Fruit fly (Drosophila melanogaster) whole organism, wandering third instar larva: ENCODE data around the gene Snoo.
A peak's percentile ranks its signal among the peaks of the same experiment; 100 is the strongest.

Source experiments
- Abd-B ChIP-seq: fragments of >200 bp; optimal IDR thresholded peaks from 2 replicates; lab custom pipeline; 2017; ENCODE audit warnings: missing biosample characterization, missing genetic modification characterization
- CG32264 ChIP-seq: fragments of 200-800 bp; sonication (Bioruptor generic); optimal IDR thresholded peaks from 2 replicates; lab custom pipeline; 2016; ENCODE audit warnings: missing biosample characterization, missing genetic modification characterization
- CrebA ChIP-seq: fragments of 200-800 bp; sonication (Bioruptor generic); optimal IDR thresholded peaks from 2 replicates; lab custom pipeline; 2016; ENCODE audit warnings: missing biosample characterization, mild to moderate bottlenecking, missing genetic modification characterization, borderline replicate concordance
- Dfd ChIP-seq: fragments of >200 bp; optimal IDR thresholded peaks from 2 replicates; lab custom pipeline; 2017; ENCODE audit warnings: missing biosample characterization, missing genetic modification characterization
- Dif ChIP-seq: fragments of 200-275, 200-300 bp; sonication (Bioruptor generic); optimal IDR thresholded peaks from 2 replicates; lab custom pipeline; 2018; ENCODE audit warnings: missing biosample characterization, missing genetic modification characterization; ENCODE audit not compliant: partially characterized antibody
- GATAd ChIP-seq: sonication (Bioruptor generic); optimal IDR thresholded peaks from 2 replicates; lab custom pipeline; 2016; ENCODE audit warnings: missing biosample characterization, missing genetic modification characterization
- HLH106 ChIP-seq: fragments of 200-800 bp; optimal IDR thresholded peaks from 3 replicates; lab custom pipeline; 2019; ENCODE audit warnings: missing biosample characterization, mild to moderate bottlenecking, missing genetic modification characterization, moderate library complexity
- Hnf4 ChIP-seq: fragments of 200-800 bp; sonication (Bioruptor generic); optimal IDR thresholded peaks from 2 replicates; lab custom pipeline; 2016; ENCODE audit warnings: missing biosample characterization, mild to moderate bottlenecking, missing genetic modification characterization
- Hr78 ChIP-seq: fragments of >200 bp; optimal IDR thresholded peaks from 2 replicates; lab custom pipeline; 2017; ENCODE audit warnings: missing biosample characterization, missing genetic modification characterization
- Hr83 ChIP-seq: fragments of 200-300 bp; sonication (Bioruptor generic); optimal IDR thresholded peaks from 2 replicates; lab custom pipeline; 2016; ENCODE audit warnings: missing biosample characterization, mild to moderate bottlenecking, missing genetic modification characterization, moderate library complexity; ENCODE audit not compliant: poor library complexity, severe bottlenecking
- Jra ChIP-seq: sonication (Bioruptor generic); optimal IDR thresholded peaks from 2 replicates; lab custom pipeline; 2016; ENCODE audit warnings: missing biosample characterization, missing genetic modification characterization
- Mio ChIP-seq: sonication (Bioruptor generic); optimal IDR thresholded peaks from 2 replicates; lab custom pipeline; 2016; ENCODE audit warnings: missing biosample characterization, missing genetic modification characterization
- Myc ChIP-seq: fragments of >200 bp; optimal IDR thresholded peaks from 2 replicates; lab custom pipeline; 2017
- N ChIP-seq: fragments of >200 bp; optimal IDR thresholded peaks from 2 replicates; lab custom pipeline; 2018; ENCODE audit warnings: missing biosample characterization, missing external identifiers, missing genetic modification characterization
- OdsH ChIP-seq: fragments of 200-800 bp; sonication (Bioruptor generic); optimal IDR thresholded peaks from 2 replicates; lab custom pipeline; 2016; ENCODE audit warnings: missing biosample characterization, mild to moderate bottlenecking, missing genetic modification characterization
- Rel ChIP-seq, 2 experiments: fragments of 200-800 bp; sonication (Bioruptor generic) in 1 of 2; optimal IDR thresholded peaks; 2 replicates in 1 of 2; 3 replicates in 1 of 2; lab custom pipeline; 2016 to 2019; ENCODE audit warnings: mild to moderate bottlenecking in 2 of 2, missing biosample characterization in 2 of 2, missing genetic modification characterization in 2 of 2, moderate library complexity in 1 of 2
- Sp1 ChIP-seq: fragments of 200-800 bp; sonication (Bioruptor generic); optimal IDR thresholded peaks from 3 replicates; lab custom pipeline; 2019; ENCODE audit warnings: missing biosample characterization, mild to moderate bottlenecking, missing genetic modification characterization, moderate library complexity
- Vsx2 ChIP-seq: fragments of 200-300, 225-300 bp; sonication (Bioruptor generic); optimal IDR thresholded peaks from 2 replicates; lab custom pipeline; 2018; ENCODE audit warnings: missing biosample characterization, missing genetic modification characterization; ENCODE audit not compliant: partially characterized antibody
- brk ChIP-seq: fragments of 200-800 bp; sonication (Bioruptor generic); optimal IDR thresholded peaks from 2 replicates; lab custom pipeline; 2016; ENCODE audit warnings: missing biosample characterization, mild to moderate bottlenecking, missing genetic modification characterization
- dl ChIP-seq, 2 experiments: fragments of 175-275, 200-275 bp in 1 of 2; fragments of 200-275 bp in 1 of 2; sonication (Bioruptor generic); optimal IDR thresholded peaks; lab custom pipeline; 2018; ENCODE audit warnings: mild to moderate bottlenecking in 2 of 2, missing biosample characterization in 2 of 2, missing genetic modification characterization in 2 of 2, moderate library complexity in 2 of 2; ENCODE audit not compliant: partially characterized antibody in 2 of 2, insufficient read depth in 1 of 2
- dmrt93B ChIP-seq: fragments of 200-800 bp; sonication (Bioruptor generic); optimal IDR thresholded peaks from 2 replicates; lab custom pipeline; 2018; ENCODE audit warnings: missing biosample characterization, mild to moderate bottlenecking, missing genetic modification characterization
- ey ChIP-seq: fragments of 200-800 bp; sonication (Bioruptor generic); optimal IDR thresholded peaks from 2 replicates; lab custom pipeline; 2016; ENCODE audit warnings: missing biosample characterization, missing genetic modification characterization
- foxo ChIP-seq, 2 experiments: fragments of 200-800 bp; sonication (Bioruptor generic); optimal IDR thresholded peaks; 2 replicates in 1 of 2; 3 replicates in 1 of 2; lab custom pipeline; 2016 to 2017; ENCODE audit warnings: missing biosample characterization in 2 of 2, missing genetic modification characterization in 2 of 2
- fru ChIP-seq: fragments of 200-800 bp; sonication (Bioruptor generic); optimal IDR thresholded peaks from 3 replicates; lab custom pipeline; 2016; ENCODE audit warnings: missing biosample characterization, mild to moderate bottlenecking, missing genetic modification characterization
- h ChIP-seq: fragments of 200-800 bp; sonication (Bioruptor generic); optimal IDR thresholded peaks from 3 replicates; lab custom pipeline; 2016; ENCODE audit warnings: missing biosample characterization, mild to moderate bottlenecking, missing genetic modification characterization
- jim ChIP-seq: fragments of 175-275, 200-325 bp; sonication (Bioruptor generic); optimal IDR thresholded peaks from 2 replicates; lab custom pipeline; 2016; ENCODE audit warnings: missing biosample characterization, mild to moderate bottlenecking, missing genetic modification characterization
- lola ChIP-seq: fragments of >200 bp; optimal IDR thresholded peaks from 2 replicates; lab custom pipeline; 2017; ENCODE audit warnings: missing biosample characterization, missing genetic modification characterization
- rgr ChIP-seq: fragments of 200-800 bp; sonication (Bioruptor generic); optimal IDR thresholded peaks from 3 replicates; lab custom pipeline; 2016; ENCODE audit warnings: missing biosample characterization, mild to moderate bottlenecking, missing genetic modification characterization
- tai ChIP-seq: sonication (Bioruptor generic); optimal IDR thresholded peaks from 2 replicates; lab custom pipeline; 2016; ENCODE audit warnings: missing biosample characterization, missing genetic modification characterization
- usp ChIP-seq: fragments of >200 bp; optimal IDR thresholded peaks from 2 replicates; lab custom pipeline; 2017; ENCODE audit warnings: missing biosample characterization, missing genetic modification characterization
- woc ChIP-seq: sonication (Bioruptor generic); optimal IDR thresholded peaks from 2 replicates; lab custom pipeline; 2016; ENCODE audit warnings: missing biosample characterization, mild to moderate bottlenecking, missing genetic modification characterization

The Snoo gene

dm6 chr2L:7971423-7971822 lies 12.6 kb downstream of the Snoo start:
- TF ChIP-seq GATAd (GFP tag; lab: Kevin White, UChicago) (no peak), brk (GFP tag; lab: Kevin White, UChicago) (no peak), Dif (no peak), dmrt93B (no peak), rgr (GFP tag; lab: Kevin White, UChicago) (peak; percentile 14), Mio (GFP tag; lab: Kevin White, UChicago) (no peak), Hr78 (no peak), foxo (GFP tag; optimal IDR thresholded peaks at IDR 0.05; lab: Kevin White, UChicago) (peak in 1 of 2 experiments; percentile 33), Jra (GFP tag; lab: Kevin White, UChicago) (no peak), usp (no peak), CrebA (GFP tag; lab: Kevin White, UChicago) (no peak), Vsx2 (GFP tag; lab: Kevin White, UChicago) (no peak), woc (GFP tag; lab: Kevin White, UChicago) (no peak), dl (GFP tag; optimal IDR thresholded peaks at IDR 0.05; lab: Kevin White, UChicago; ENCODE audit: insufficient read depth in 1 of 2, partially characterized antibody in 2 of 2) (no peak), Hr83 (GFP tag; lab: Kevin White, UChicago) (no peak), fru (GFP tag; lab: Kevin White, UChicago) (no peak), tai (no peak), Dfd (GFP tag; lab: Kevin White, UChicago) (peak; percentile 45), Abd-B (GFP tag; lab: Kevin White, UChicago) (no peak), lola (GFP tag; lab: Kevin White, UChicago) (no peak), Myc (lab: Kevin White, UChicago) (no peak), jim (no peak), h (no peak), N (GFP tag; lab: Kevin White, UChicago) (no peak), CG32264 (GFP tag; lab: Kevin White, UChicago) (no peak), OdsH (peak; percentile 36), ey (GFP tag; lab: Kevin White, UChicago) (peak; percentile 9)

- no peak for TF ChIP-seq Rel (GFP tag; optimal IDR thresholded peaks at IDR 0.05; lab: Kevin White, UChicago)
- TF ChIP-seq Rel (tag; optimal IDR thresholded peaks at IDR 0.05; lab: Kevin White, UChicago): peak; percentile 19
- TF ChIP-seq CrebA (GFP tag; lab: Kevin White, UChicago): peak; percentile 25
- TF ChIP-seq Sp1 (GFP tag; lab: Kevin White, UChicago): no peak
Measured at dm6 chr2L:7970001-7970400, 14.0 kb downstream of the Snoo start.

- no peak for TF ChIP-seq Mio (GFP tag; lab: Kevin White, UChicago)
- TF ChIP-seq Rel (GFP tag; optimal IDR thresholded peaks at IDR 0.05; lab: Kevin White, UChicago): no peak
- TF ChIP-seq Rel (tag; optimal IDR thresholded peaks at IDR 0.05; lab: Kevin White, UChicago): no peak
- no peak for TF ChIP-seq ey (GFP tag; lab: Kevin White, UChicago)
- no peak for TF ChIP-seq foxo (GFP tag; optimal IDR thresholded peaks at IDR 0.05; lab: Kevin White, UChicago)
Measured at dm6 chr2L:7969329-7969728, 14.7 kb downstream of the Snoo start.

dm6 chr2L:7968054-7968453 lies 15.9 kb downstream of the Snoo start:
- TF ChIP-seq fru (GFP tag; lab: Kevin White, UChicago) (no peak), foxo (GFP tag; optimal IDR thresholded peaks at IDR 0.05; lab: Kevin White, UChicago) (peak in 1 of 2 experiments; percentile 2)

dm6 chr2L:7967645-7968044 lies 16.4 kb downstream of the Snoo start:
- TF ChIP-seq lola (GFP tag; lab: Kevin White, UChicago) (no peak), foxo (GFP tag; optimal IDR thresholded peaks at IDR 0.05; lab: Kevin White, UChicago) (no peak)

dm6 chr2L:7966866-7967549 lies 17.0 kb downstream of the Snoo start:
- TF ChIP-seq lola (GFP tag; lab: Kevin White, UChicago) (no peak), jim (no peak), Myc (lab: Kevin White, UChicago) (no peak), Dif (no peak), OdsH (no peak), GATAd (GFP tag; lab: Kevin White, UChicago) (no peak), usp (no peak), HLH106 (tag; lab: Kevin White, UChicago) (no peak), fru (GFP tag; lab: Kevin White, UChicago) (no peak), Mio (GFP tag; lab: Kevin White, UChicago) (no peak), Hnf4 (GFP tag; lab: Kevin White, UChicago) (no peak), Rel (GFP tag; optimal IDR thresholded peaks at IDR 0.05; lab: Kevin White, UChicago) (no peak), Rel (tag; optimal IDR thresholded peaks at IDR 0.05; lab: Kevin White, UChicago) (no peak), rgr (GFP tag; lab: Kevin White, UChicago) (no peak), N (GFP tag; lab: Kevin White, UChicago) (no peak)
